Worm (Caenorhabditis elegans) whole organism, L1 larva: ENCODE results near the gene aat-8.

ENCODE experiments used
- irx-1 ChIP-seq: sonication (generic microtip); optimal IDR thresholded peaks from 2 replicates; lab custom pipeline; 2016; ENCODE audit warnings: missing genetic modification characterization, missing compliant biosample characterization
- ztf-11 ChIP-seq, 2 experiments: sonication (generic microtip); optimal IDR thresholded peaks; 2 replicates each; lab custom pipeline; 2016 to 2017; ENCODE audit warnings: missing genetic modification characterization in 2 of 2, missing biosample characterization in 1 of 2, missing compliant biosample characterization in 1 of 2

- no peak for TF ChIP-seq irx-1 (tag; lab: Kevin White, UChicago)
- TF ChIP-seq ztf-11 (tag; optimal IDR thresholded peaks at IDR 0.05; lab: Kevin White, UChicago), result no peak
Measured at ce11 chrIV:3838687-3839086, 26.2 kb downstream of the aat-8 start.
